Fruit fly (Drosophila melanogaster) whole organism, prepupa: ENCODE data around the gene Ag5r.

Experiments used
- Blimp-1 ChIP-seq: fragments of 200-800 bp; sonication (Bioruptor generic); optimal IDR thresholded peaks from 3 replicates; lab custom pipeline; 2017; ENCODE audit warnings: missing biosample characterization, missing genetic modification characterization, mild to moderate bottlenecking, moderate library complexity, missing genetic modification reagents
- CG10669 ChIP-seq: fragments of 200-800 bp; sonication (Bioruptor generic); optimal IDR thresholded peaks from 3 replicates; lab custom pipeline; 2018; ENCODE audit warnings: missing biosample characterization, mild to moderate bottlenecking, missing genetic modification characterization, moderate library complexity
- CG11762 ChIP-seq: fragments of 200-800 bp; sonication (Bioruptor generic); optimal IDR thresholded peaks from 3 replicates; lab custom pipeline; 2016; ENCODE audit warnings: missing biosample characterization, missing genetic modification characterization; ENCODE audit not compliant: insufficient read depth
- CG11902 ChIP-seq: fragments of 200-800 bp; sonication (Bioruptor generic); optimal IDR thresholded peaks from 3 replicates; lab custom pipeline; 2016; ENCODE audit warnings: missing biosample characterization, missing genetic modification characterization
- CG15336 ChIP-seq: fragments of 200-800 bp; sonication (Bioruptor generic); IDR thresholded peaks from 2 replicates; pipeline ENCODE4 v1.3.6; 2022; ENCODE audit warnings: missing biosample characterization, missing genetic modification characterization
- CG3032 ChIP-seq: fragments of 200-800 bp; optimal IDR thresholded peaks from 2 replicates; lab custom pipeline; 2019; ENCODE audit warnings: missing biosample characterization, mild to moderate bottlenecking, missing genetic modification characterization, moderate library complexity
- CG31627 ChIP-seq: fragments of 200-800 bp; sonication (Bioruptor generic); optimal IDR thresholded peaks from 3 replicates; lab custom pipeline; 2016; ENCODE audit warnings: missing biosample characterization, missing genetic modification characterization
- CG32006 ChIP-seq: fragments of 200-800 bp; sonication (Bioruptor generic); optimal IDR thresholded peaks from 3 replicates; lab custom pipeline; 2017; ENCODE audit warnings: missing biosample characterization, mild to moderate bottlenecking, missing genetic modification characterization
- CG34406 ChIP-seq: fragments of 200-800 bp; sonication (Bioruptor generic); optimal IDR thresholded peaks from 3 replicates; lab custom pipeline; 2016; ENCODE audit warnings: missing biosample characterization, missing genetic modification characterization
- CG3919 ChIP-seq: fragments of 200-800 bp; sonication (Bioruptor generic); optimal IDR thresholded peaks from 3 replicates; lab custom pipeline; 2016; ENCODE audit warnings: missing biosample characterization, missing genetic modification characterization
- CG6163 ChIP-seq: fragments of 200-800 bp; sonication (Bioruptor generic); IDR thresholded peaks from 3 replicates; pipeline ENCODE4 v1.3.6; 2022; ENCODE audit warnings: missing biosample characterization, missing genetic modification characterization
- CG6276 ChIP-seq: fragments of 200-800 bp; sonication (Bioruptor generic); optimal IDR thresholded peaks from 2 replicates; lab custom pipeline; 2017; ENCODE audit warnings: missing biosample characterization, mild to moderate bottlenecking, missing genetic modification characterization
- CG6792 ChIP-seq: fragments of 200-800 bp; sonication (Bioruptor generic); optimal IDR thresholded peaks from 3 replicates; lab custom pipeline; 2016; ENCODE audit warnings: missing biosample characterization, missing genetic modification characterization
- CG6808 ChIP-seq: fragments of 200-800 bp; sonication (Bioruptor generic); optimal IDR thresholded peaks from 3 replicates; lab custom pipeline; 2017; ENCODE audit warnings: missing biosample characterization, missing genetic modification characterization, mild to moderate bottlenecking, moderate library complexity, missing genetic modification reagents
- CG6854 ChIP-seq: fragments of 200-800 bp; sonication (Bioruptor generic); optimal IDR thresholded peaks from 2 replicates; lab custom pipeline; 2017; ENCODE audit warnings: missing biosample characterization, mild to moderate bottlenecking, missing genetic modification characterization
- CG7368 ChIP-seq: fragments of 200-800 bp; sonication (Bioruptor generic); optimal IDR thresholded peaks from 3 replicates; lab custom pipeline; 2016; ENCODE audit warnings: missing biosample characterization, missing genetic modification characterization
- CG8119 ChIP-seq: fragments of 200-800 bp; sonication (Bioruptor generic); IDR thresholded peaks from 3 replicates; pipeline ENCODE4 v1.3.6; 2022; ENCODE audit warnings: missing biosample characterization, missing genetic modification characterization
- CG8319 ChIP-seq: fragments of 200-800 bp; sonication (Bioruptor generic); optimal IDR thresholded peaks from 3 replicates; lab custom pipeline; 2016; ENCODE audit warnings: missing biosample characterization, missing genetic modification characterization
- CG8632 ChIP-seq: fragments of 200-800 bp; sonication (Bioruptor generic); optimal IDR thresholded peaks from 3 replicates; lab custom pipeline; 2016; ENCODE audit warnings: missing biosample characterization, missing genetic modification characterization
- CG9139 ChIP-seq: fragments of 200-800 bp; sonication (Bioruptor generic); optimal IDR thresholded peaks from 3 replicates; lab custom pipeline; 2017; ENCODE audit warnings: missing biosample characterization, mild to moderate bottlenecking, missing genetic modification characterization
- Eip75B ChIP-seq: fragments of 200-800 bp; sonication (Bioruptor generic); optimal IDR thresholded peaks from 3 replicates; lab custom pipeline; 2016; ENCODE audit warnings: missing biosample characterization, missing genetic modification characterization
- Eip78C ChIP-seq: fragments of 200-800 bp; sonication (Bioruptor generic); peaks from one replicate; lab custom pipeline; 2016; ENCODE audit warnings: missing biosample characterization, missing genetic modification characterization
- Eip93F ChIP-seq: fragments of 200-800 bp; sonication (Bioruptor generic); optimal IDR thresholded peaks from 2 replicates; lab custom pipeline; 2016; ENCODE audit warnings: missing biosample characterization, mild to moderate bottlenecking, missing genetic modification characterization
- Ets21C ChIP-seq: fragments of 200-800 bp; sonication (Bioruptor generic); optimal IDR thresholded peaks from 3 replicates; lab custom pipeline; 2016; ENCODE audit warnings: missing biosample characterization, missing genetic modification characterization
- Gug ChIP-seq: fragments of 200-800 bp; sonication (Bioruptor generic); IDR thresholded peaks from 2 replicates; pipeline ENCODE4 v1.3.6; 2022; ENCODE audit warnings: missing biosample characterization, missing genetic modification characterization
- Hr38 ChIP-seq: sonication (Bioruptor generic); optimal IDR thresholded peaks from 2 replicates; lab custom pipeline; 2016; ENCODE audit warnings: missing biosample characterization, missing genetic modification characterization
- Hr39 ChIP-seq: fragments of 200-800 bp; sonication (Bioruptor generic); optimal IDR thresholded peaks from 2 replicates; lab custom pipeline; 2016; ENCODE audit warnings: missing biosample characterization, missing genetic modification characterization
- Hr4 ChIP-seq: fragments of 200-800 bp; sonication (Bioruptor generic); optimal IDR thresholded peaks from 3 replicates; lab custom pipeline; 2016; ENCODE audit warnings: missing biosample characterization, missing genetic modification characterization
- Lpt ChIP-seq: fragments of 200-800 bp; sonication (Bioruptor generic); optimal IDR thresholded peaks from 3 replicates; lab custom pipeline; 2016; ENCODE audit warnings: missing biosample characterization, missing genetic modification characterization
- Met ChIP-seq: fragments of 200-800 bp; sonication (Bioruptor generic); optimal IDR thresholded peaks from 3 replicates; lab custom pipeline; 2016; ENCODE audit warnings: missing biosample characterization, missing genetic modification characterization
- OdsH ChIP-seq: fragments of 200-800 bp; sonication (Bioruptor generic); optimal IDR thresholded peaks from 3 replicates; lab custom pipeline; 2016; ENCODE audit warnings: missing biosample characterization, missing genetic modification characterization
- Smox ChIP-seq: fragments of 200-800 bp; sonication (Bioruptor generic); optimal IDR thresholded peaks from 3 replicates; lab custom pipeline; 2016; ENCODE audit warnings: missing biosample characterization, missing genetic modification characterization
- Sox102F ChIP-seq: fragments of 200-800 bp; sonication (Bioruptor generic); optimal IDR thresholded peaks from 2 replicates; lab custom pipeline; 2016; ENCODE audit warnings: missing biosample characterization, mild to moderate bottlenecking, missing genetic modification characterization
- Sox14 ChIP-seq: fragments of 200-800 bp; sonication (Bioruptor generic); optimal IDR thresholded peaks from 3 replicates; lab custom pipeline; 2016; ENCODE audit warnings: missing biosample characterization, missing genetic modification characterization
- Sox15 ChIP-seq: fragments of 200-800 bp; sonication (Bioruptor generic); optimal IDR thresholded peaks from 3 replicates; lab custom pipeline; 2016; ENCODE audit warnings: missing biosample characterization, missing genetic modification characterization
- achi ChIP-seq: fragments of 200-800 bp; sonication (Bioruptor generic); optimal IDR thresholded peaks from 3 replicates; lab custom pipeline; 2016; ENCODE audit warnings: missing biosample characterization, missing genetic modification characterization
- acj6 ChIP-seq: fragments of 200-800 bp; sonication (Bioruptor generic); optimal IDR thresholded peaks from 3 replicates; lab custom pipeline; 2016; ENCODE audit warnings: missing biosample characterization, missing genetic modification characterization
- cyc ChIP-seq: fragments of 200-800 bp; sonication (Bioruptor generic); optimal IDR thresholded peaks from 3 replicates; lab custom pipeline; 2016; ENCODE audit warnings: missing biosample characterization, missing genetic modification characterization
- dac ChIP-seq: fragments of 200-800 bp; sonication (Bioruptor generic); optimal IDR thresholded peaks from 2 replicates; lab custom pipeline; 2017; ENCODE audit warnings: missing biosample characterization, mild to moderate bottlenecking, missing genetic modification characterization
- dsx ChIP-seq: fragments of 200-800 bp; optimal IDR thresholded peaks from 3 replicates; lab custom pipeline; 2019; ENCODE audit warnings: missing biosample characterization, mild to moderate bottlenecking, missing genetic modification characterization, moderate library complexity; ENCODE audit not compliant: poor library complexity, severe bottlenecking
- eg ChIP-seq: fragments of 200-800 bp; sonication (Bioruptor generic); IDR thresholded peaks from 3 replicates; pipeline ENCODE4 v1.3.6; 2022; ENCODE audit warnings: missing biosample characterization, missing genetic modification characterization
- esn ChIP-seq: fragments of 200-800 bp; sonication (Bioruptor generic); optimal IDR thresholded peaks from 2 replicates; lab custom pipeline; 2016; ENCODE audit warnings: missing biosample characterization, mild to moderate bottlenecking, missing genetic modification characterization, moderate library complexity
- fd59A ChIP-seq: fragments of 200-800 bp; sonication (Bioruptor generic); optimal IDR thresholded peaks from 2 replicates; lab custom pipeline; 2017; ENCODE audit warnings: missing biosample characterization, mild to moderate bottlenecking, missing genetic modification characterization, missing genetic modification reagents
- fd85E ChIP-seq: fragments of 200-800 bp; sonication (Bioruptor generic); optimal IDR thresholded peaks from 3 replicates; lab custom pipeline; 2016; ENCODE audit warnings: missing biosample characterization, missing genetic modification characterization
- fkh ChIP-seq: fragments of 200-800 bp; sonication (Bioruptor generic); optimal IDR thresholded peaks from 3 replicates; lab custom pipeline; 2017; ENCODE audit warnings: missing biosample characterization, mild to moderate bottlenecking, missing genetic modification characterization, moderate library complexity
- lz ChIP-seq: fragments of 200-800 bp; sonication (Bioruptor generic); optimal IDR thresholded peaks from 3 replicates; lab custom pipeline; 2016; ENCODE audit warnings: missing biosample characterization, missing genetic modification characterization
- net ChIP-seq: fragments of 200-800 bp; sonication (Bioruptor generic); optimal IDR thresholded peaks from 3 replicates; lab custom pipeline; 2016; ENCODE audit warnings: missing biosample characterization, missing genetic modification characterization
- pdm3 ChIP-seq: fragments of 200-800 bp; sonication (Bioruptor generic); optimal IDR thresholded peaks from 3 replicates; lab custom pipeline; 2016; ENCODE audit warnings: missing biosample characterization, missing genetic modification characterization
- salr ChIP-seq, 2 experiments: fragments of 200-800 bp; sonication (Bioruptor generic); optimal IDR thresholded peaks; 3 replicates each; lab custom pipeline; 2016 to 2018; ENCODE audit warnings: missing biosample characterization in 2 of 2, missing genetic modification characterization in 2 of 2, mild to moderate bottlenecking in 1 of 2
- ss ChIP-seq, 2 experiments: fragments of 200-800 bp; sonication (Bioruptor generic); optimal IDR thresholded peaks; 2 replicates in 1 of 2; 3 replicates in 1 of 2; lab custom pipeline; 2017 to 2018; ENCODE audit warnings: mild to moderate bottlenecking in 2 of 2, missing biosample characterization in 2 of 2, missing genetic modification characterization in 2 of 2, moderate library complexity in 1 of 2
- svp ChIP-seq: fragments of 200-800 bp; sonication (Bioruptor generic); peaks from one replicate; lab custom pipeline; 2016; ENCODE audit warnings: missing biosample characterization, missing genetic modification characterization
- topi ChIP-seq: fragments of 200-800 bp; sonication (Bioruptor generic); optimal IDR thresholded peaks from 3 replicates; lab custom pipeline; 2016; ENCODE audit warnings: missing biosample characterization, missing genetic modification characterization
- vri ChIP-seq: fragments of 200-800 bp; sonication (Bioruptor generic); optimal IDR thresholded peaks from 3 replicates; lab custom pipeline; 2016; ENCODE audit warnings: missing biosample characterization, mild to moderate bottlenecking, missing genetic modification characterization

Gene Ag5r

dm6 chrX:14743819-14744218 is 42.5 kb downstream of the Ag5r start:
- TF ChIP-seq Sox15 (GFP tag; lab: Kevin White, UChicago) = no peak
- peak; percentile 77 for TF ChIP-seq svp (GFP tag; lab: Kevin White, UChicago)
- TF ChIP-seq CG6808 = no peak
- TF ChIP-seq Eip93F (GFP tag; lab: Kevin White, UChicago) = no peak
- no peak for TF ChIP-seq CG10669 (GFP tag; lab: Kevin White, UChicago)
- no peak for TF ChIP-seq Ets21C
- 0 out of 3 replicates have a peak, but pooled peaks have one; percentile 12 for TF ChIP-seq CG6163 (GFP tag; lab: Robert Waterston, UW)
- no peak for TF ChIP-seq Blimp-1
- no peak for TF ChIP-seq CG7368
- TF ChIP-seq CG34406 (GFP tag; lab: Kevin White, UChicago) = peak; percentile 6
- no peak for TF ChIP-seq CG11902
- TF ChIP-seq Lpt (GFP tag; lab: Kevin White, UChicago) = no peak
- TF ChIP-seq fd85E = no peak
- peak; percentile 51; the same call in 2 of the 3 replicates for TF ChIP-seq eg (GFP tag; lab: Robert Waterston, UW)
- peak; percentile 27 for TF ChIP-seq CG32006 (GFP tag; lab: Kevin White, UChicago)
- no peak for TF ChIP-seq Sox14
- no peak for TF ChIP-seq cyc (GFP tag; lab: Kevin White, UChicago)
- TF ChIP-seq CG3032 (tag; lab: Kevin White, UChicago) = no peak
- TF ChIP-seq net (GFP tag; lab: Kevin White, UChicago) = no peak
- TF ChIP-seq CG11762 = no peak
- peak; percentile 2 for TF ChIP-seq Hr4
- peak; percentile 48 for TF ChIP-seq Met
- peak; percentile 13 for TF ChIP-seq CG31627 (GFP tag; lab: Kevin White, UChicago)
- TF ChIP-seq Smox (GFP tag; lab: Kevin White, UChicago) = peak; percentile 35
- TF ChIP-seq OdsH (GFP tag; lab: Kevin White, UChicago) = peak; percentile 12
- TF ChIP-seq CG9139 (GFP tag; lab: Kevin White, UChicago) = no peak
- peak; percentile 69 for TF ChIP-seq Eip78C
- no peak for TF ChIP-seq Hr39
- TF ChIP-seq CG6276 (GFP tag; lab: Kevin White, UChicago) = no peak
- TF ChIP-seq Eip75B = no peak
- TF ChIP-seq CG8632 (GFP tag; lab: Kevin White, UChicago) = peak; percentile 13
- TF ChIP-seq topi (GFP tag; lab: Kevin White, UChicago) = peak; percentile 18
- TF ChIP-seq fd59A (GFP tag; lab: Kevin White, UChicago) = no peak
- TF ChIP-seq ss (GFP tag; optimal IDR thresholded peaks at IDR 0.05; lab: Kevin White, UChicago) = no peak
- no peak for TF ChIP-seq CG6792 (GFP tag; lab: Kevin White, UChicago)
- TF ChIP-seq CG8319 = no peak
- no peak for TF ChIP-seq acj6
- peak; percentile 32 for TF ChIP-seq CG15336 (GFP tag; lab: Robert Waterston, UW)
- TF ChIP-seq esn (GFP tag; lab: Kevin White, UChicago) = peak; percentile 40
- no peak for TF ChIP-seq CG6854 (GFP tag; lab: Kevin White, UChicago)
- TF ChIP-seq Sox102F (GFP tag; lab: Kevin White, UChicago) = no peak
- no peak for TF ChIP-seq achi
- no peak for TF ChIP-seq Hr38
- TF ChIP-seq CG3919 (GFP tag; lab: Kevin White, UChicago) = no peak
- no peak for TF ChIP-seq salr (GFP tag; optimal IDR thresholded peaks at IDR 0.05; lab: Kevin White, UChicago)
- peak; percentile 23 for TF ChIP-seq lz
- no peak for TF ChIP-seq vri (GFP tag; lab: Kevin White, UChicago)
- TF ChIP-seq Gug (GFP tag; lab: Robert Waterston, UW) = no peak
- no peak for TF ChIP-seq dac (GFP tag; lab: Kevin White, UChicago)
- TF ChIP-seq dsx (GFP tag; lab: Kevin White, UChicago) = no peak
- no peak for TF ChIP-seq fkh (GFP tag; lab: Kevin White, UChicago)
- TF ChIP-seq pdm3 = no peak
- peak; percentile 45; the same call in 1 of the 3 replicates for TF ChIP-seq CG8119 (GFP tag; lab: Robert Waterston, UW)
